Worm (Caenorhabditis elegans) whole organism, mixed stage, embryonic: Measurements from ENCODE around the gene T23E1.3.
A peak's percentile ranks its signal among the peaks of the same experiment; 100 is the strongest.
"Not testable (repeated sequence)": the region's sequence is repeated elsewhere in the genome, so short reads cannot be mapped to it uniquely, and the experiment has no call there.

ENCODE experiments used
- M03D4.4 ChIP-seq: sonication (generic microtip); optimal IDR thresholded peaks from 2 replicates; lab custom pipeline; 2017; ENCODE audit warnings: mild to moderate bottlenecking, missing genetic modification characterization, missing compliant biosample characterization
- bed-3 ChIP-seq: fragments of 200-800 bp; sonication (Bioruptor generic); optimal IDR thresholded peaks from 3 replicates; lab custom pipeline; 2018; ENCODE audit warnings: mild to moderate bottlenecking, missing genetic modification characterization, moderate library complexity, missing compliant biosample characterization
- blmp-1 ChIP-seq: fragments of 150-350 bp; optimal IDR thresholded peaks from 2 replicates; lab custom pipeline; 2014; ENCODE audit warnings: missing biosample characterization, missing genetic modification characterization
- ceh-43 ChIP-seq: fragments of 200-800 bp; sonication (Bioruptor generic); optimal IDR thresholded peaks from 2 replicates; lab custom pipeline; 2018; ENCODE audit warnings: mild to moderate bottlenecking, missing genetic modification characterization, moderate library complexity, missing compliant biosample characterization
- ceh-83 ChIP-seq: fragments of 200-800 bp; sonication (Bioruptor generic); optimal IDR thresholded peaks from 2 replicates; lab custom pipeline; 2018; ENCODE audit warnings: mild to moderate bottlenecking, missing genetic modification characterization, missing compliant biosample characterization
- ces-1 ChIP-seq: fragments of 150-350 bp; optimal IDR thresholded peaks from 2 replicates; lab custom pipeline; 2014; ENCODE audit warnings: missing biosample characterization, missing genetic modification reagents, missing genetic modification characterization
- cnd-1 ChIP-seq: fragments of 200-800 bp; sonication (Bioruptor generic); optimal IDR thresholded peaks from 2 replicates; lab custom pipeline; 2018; ENCODE audit warnings: mild to moderate bottlenecking, missing genetic modification characterization, missing compliant biosample characterization
- drap-1 ChIP-seq: fragments of 200-800 bp; sonication (Bioruptor generic); optimal IDR thresholded peaks from 3 replicates; lab custom pipeline; 2018; ENCODE audit warnings: mild to moderate bottlenecking, missing genetic modification characterization, missing compliant biosample characterization
- elt-1 ChIP-seq: sonication (generic microtip); optimal IDR thresholded peaks from 2 replicates; lab custom pipeline; 2017; ENCODE audit warnings: missing genetic modification characterization, mild to moderate bottlenecking, missing compliant biosample characterization, antibody characterized with exemption, moderate library complexity, borderline replicate concordance; ENCODE audit not compliant: insufficient read depth
- elt-3 ChIP-seq: fragments of 150-350 bp; optimal IDR thresholded peaks from 2 replicates; lab custom pipeline; 2014; ENCODE audit warnings: missing biosample characterization, missing genetic modification characterization
- flh-1 ChIP-seq: fragments of 200-800 bp; sonication (Bioruptor generic); optimal IDR thresholded peaks from 2 replicates; lab custom pipeline; 2018; ENCODE audit warnings: mild to moderate bottlenecking, missing genetic modification characterization, moderate library complexity, missing compliant biosample characterization
- ham-2 ChIP-seq: fragments of 200-800 bp; sonication (Bioruptor generic); optimal IDR thresholded peaks from 2 replicates; lab custom pipeline; 2018; ENCODE audit warnings: mild to moderate bottlenecking, missing genetic modification characterization, missing compliant biosample characterization
- hlh-1 ChIP-seq: fragments of 150-350 bp; optimal IDR thresholded peaks from 2 replicates; lab custom pipeline; 2014; ENCODE audit warnings: missing biosample characterization, missing genetic modification reagents, missing genetic modification characterization
- lin-13 ChIP-seq: fragments of 150-350 bp; optimal IDR thresholded peaks from 2 replicates; lab custom pipeline; 2014; ENCODE audit warnings: missing biosample characterization, missing genetic modification characterization
- lin-32 ChIP-seq: fragments of 200-800 bp; sonication (Bioruptor generic); optimal IDR thresholded peaks from 2 replicates; lab custom pipeline; 2018; ENCODE audit warnings: mild to moderate bottlenecking, missing genetic modification characterization, missing compliant biosample characterization
- mab-5 ChIP-seq: fragments of 150-350 bp; optimal IDR thresholded peaks from 2 replicates; lab custom pipeline; 2014; ENCODE audit warnings: missing biosample characterization, missing genetic modification characterization
- mls-2 ChIP-seq: sonication (generic microtip); optimal IDR thresholded peaks from 2 replicates; lab custom pipeline; 2016; ENCODE audit warnings: mild to moderate bottlenecking, missing genetic modification characterization, moderate library complexity, missing compliant biosample characterization
- nhr-12 ChIP-seq: fragments of 150-350 bp; optimal IDR thresholded peaks from 2 replicates; lab custom pipeline; 2014; ENCODE audit warnings: missing biosample characterization, missing genetic modification characterization
- nhr-2 ChIP-seq: fragments of 150-350 bp; optimal IDR thresholded peaks from 2 replicates; lab custom pipeline; 2014; ENCODE audit warnings: missing biosample characterization, missing genetic modification characterization
- nhr-237 ChIP-seq: fragments of 150-350 bp; optimal IDR thresholded peaks from 2 replicates; lab custom pipeline; 2014; ENCODE audit warnings: missing biosample characterization, missing genetic modification characterization
- nhr-28 ChIP-seq: fragments of 150-350 bp; optimal IDR thresholded peaks from 2 replicates; lab custom pipeline; 2014; ENCODE audit warnings: missing biosample characterization, missing genetic modification characterization
- nhr-76 ChIP-seq: sonication (generic microtip); optimal IDR thresholded peaks from 2 replicates; lab custom pipeline; 2017; ENCODE audit warnings: missing biosample characterization, missing genetic modification characterization
- pha-4 ChIP-seq: fragments of 150-350 bp; optimal IDR thresholded peaks from 2 replicates; lab custom pipeline; 2018; ENCODE audit warnings: missing biosample characterization, missing genetic modification reagents, missing genetic modification characterization
- sem-2 ChIP-seq: fragments of 200-800 bp; sonication (Bioruptor generic); optimal IDR thresholded peaks from 2 replicates; lab custom pipeline; 2018; ENCODE audit warnings: mild to moderate bottlenecking, missing genetic modification characterization, missing compliant biosample characterization
- snpc-4 ChIP-seq: fragments of 150-350 bp; optimal IDR thresholded peaks from 2 replicates; lab custom pipeline; 2014; ENCODE audit warnings: missing biosample characterization, missing genetic modification characterization
- sptf-1 ChIP-seq: sonication (generic microtip); optimal IDR thresholded peaks from 2 replicates; lab custom pipeline; 2017; ENCODE audit warnings: mild to moderate bottlenecking, missing genetic modification characterization, moderate library complexity, missing compliant biosample characterization
- tbx-8 ChIP-seq: fragments of 200-800 bp; sonication (Bioruptor generic); optimal IDR thresholded peaks from 2 replicates; lab custom pipeline; 2018; ENCODE audit warnings: mild to moderate bottlenecking, missing genetic modification characterization, moderate library complexity, missing compliant biosample characterization
- unc-120 ChIP-seq: sonication (generic microtip); optimal IDR thresholded peaks from 2 replicates; lab custom pipeline; 2017; ENCODE audit warnings: missing genetic modification characterization, missing compliant biosample characterization; ENCODE audit not compliant: poor library complexity, severe bottlenecking
- unc-39 ChIP-seq: fragments of 150-350 bp; optimal IDR thresholded peaks from 2 replicates; lab custom pipeline; 2014; ENCODE audit warnings: missing biosample characterization, missing genetic modification characterization
- unc-62 ChIP-seq: fragments of 150-350 bp; optimal IDR thresholded peaks from 2 replicates; lab custom pipeline; 2014; ENCODE audit warnings: missing biosample characterization, missing genetic modification reagents, missing genetic modification characterization
- ztf-11 ChIP-seq: fragments of 150-350 bp; optimal IDR thresholded peaks from 2 replicates; lab custom pipeline; 2014; ENCODE audit warnings: missing biosample characterization, missing genetic modification characterization

T23E1.3 gene

DNA sequence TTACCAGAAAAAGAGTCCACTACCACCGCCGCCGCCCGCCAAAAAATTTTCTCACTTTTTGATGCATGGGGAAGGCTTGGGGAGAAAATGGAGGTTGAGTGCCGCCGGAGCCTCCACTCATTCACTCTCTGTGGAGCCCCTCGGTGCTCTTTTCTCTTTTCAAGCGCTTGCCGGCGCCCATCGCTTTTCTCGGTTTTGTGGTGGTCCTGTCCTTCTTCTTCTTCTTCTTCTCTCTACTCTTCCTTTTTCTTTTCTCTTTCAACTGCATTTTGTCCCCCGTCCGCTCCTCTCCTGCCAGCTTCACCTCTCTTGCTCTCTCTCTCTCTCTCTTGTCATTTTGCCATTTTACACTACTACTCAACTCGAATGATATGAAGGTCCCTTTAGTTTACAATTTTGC is 17.9 kb downstream of the T23E1.3 start:
- TF ChIP-seq sptf-1 (peak; percentile 4), unc-39 (tag; lab: Kevin White, UChicago) (no peak), ces-1 (peak; percentile 8), bed-3 (GFP tag; lab: Kevin White, UChicago) (no peak), drap-1 (GFP tag; lab: Kevin White, UChicago) (no peak), ceh-43 (GFP tag; lab: Kevin White, UChicago) (no peak), unc-62 (GFP tag; lab: Kevin White, UChicago) (peak; percentile 8), nhr-2 (tag; lab: Kevin White, UChicago) (no peak), hlh-1 (tag; lab: Kevin White, UChicago) (peak; percentile 41), elt-1 (tag; lab: Kevin White, UChicago) (no peak), nhr-12 (tag; lab: Kevin White, UChicago) (no peak), flh-1 (GFP tag; lab: Kevin White, UChicago) (no peak), unc-120 (tag; lab: Kevin White, UChicago) (peak; percentile 63), ceh-83 (GFP tag; lab: Kevin White, UChicago) (no peak), tbx-8 (GFP tag; lab: Kevin White, UChicago) (no peak), nhr-76 (no peak), ztf-11 (no peak)

DNA sequence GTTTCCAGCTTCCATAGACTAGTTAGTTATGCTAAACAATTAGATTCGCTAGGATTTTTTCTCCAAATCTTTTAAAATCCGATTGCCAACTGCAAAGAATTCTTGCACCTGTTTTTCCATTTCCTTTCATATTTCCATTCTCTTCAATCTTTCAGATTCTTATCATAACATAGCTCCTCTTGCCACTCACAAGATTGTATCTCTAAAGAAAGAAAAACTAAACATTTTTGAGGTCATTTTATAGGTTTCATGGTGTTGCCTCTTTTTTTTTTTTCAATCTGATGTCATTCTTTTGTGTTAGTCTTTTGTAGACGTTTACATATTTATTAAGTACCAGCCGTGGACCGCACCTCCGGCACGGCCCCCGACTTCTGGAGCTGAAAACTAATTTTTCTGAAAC is 19.7 kb downstream of the T23E1.3 start:
- TF ChIP-seq cnd-1 (tag; lab: Kevin White, UChicago) = no peak
- TF ChIP-seq sptf-1 = peak; percentile 5

DNA sequence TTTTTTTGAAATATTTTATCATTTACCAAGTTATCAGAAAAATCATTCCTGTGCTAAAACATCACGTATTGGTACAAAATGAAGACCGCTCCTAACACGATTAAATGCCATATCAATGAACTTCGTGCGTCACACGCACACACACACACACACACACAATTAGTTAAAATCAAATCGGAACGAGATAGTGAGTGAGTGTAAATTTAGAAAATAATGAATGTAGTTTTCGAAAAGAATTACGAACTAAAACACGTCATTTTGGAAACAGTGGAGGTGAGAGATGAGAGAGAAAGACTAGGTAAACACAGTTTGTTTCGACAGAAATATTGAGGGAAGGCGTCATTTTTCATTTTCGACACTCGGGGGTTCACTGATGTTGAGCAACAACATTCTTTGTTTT is 21.2 kb downstream of the T23E1.3 start:
- TF ChIP-seq cnd-1 (tag; lab: Kevin White, UChicago) = no peak
- no peak for TF ChIP-seq nhr-28 (tag; lab: Kevin White, UChicago)
- no peak for TF ChIP-seq nhr-76
- TF ChIP-seq elt-3 (tag; lab: Kevin White, UChicago) = no peak
- no peak for TF ChIP-seq ceh-83 (GFP tag; lab: Kevin White, UChicago)
- TF ChIP-seq drap-1 (GFP tag; lab: Kevin White, UChicago) = no peak
- no peak for TF ChIP-seq unc-62 (GFP tag; lab: Kevin White, UChicago)
- no peak for TF ChIP-seq nhr-237
- no peak for TF ChIP-seq elt-1 (tag; lab: Kevin White, UChicago)
- TF ChIP-seq nhr-2 (tag; lab: Kevin White, UChicago) = no peak
- TF ChIP-seq sem-2 (GFP tag; lab: Kevin White, UChicago) = no peak
- TF ChIP-seq ham-2 = no peak
- no peak for TF ChIP-seq ztf-11
- TF ChIP-seq M03D4.4 = no peak
- no peak for TF ChIP-seq snpc-4 (tag; lab: Kevin White, UChicago)
- TF ChIP-seq mls-2 = no peak
- TF ChIP-seq nhr-12 (tag; lab: Kevin White, UChicago) = no peak
- no peak for TF ChIP-seq lin-32 (GFP tag; lab: Kevin White, UChicago)
- no peak for TF ChIP-seq ces-1

DNA sequence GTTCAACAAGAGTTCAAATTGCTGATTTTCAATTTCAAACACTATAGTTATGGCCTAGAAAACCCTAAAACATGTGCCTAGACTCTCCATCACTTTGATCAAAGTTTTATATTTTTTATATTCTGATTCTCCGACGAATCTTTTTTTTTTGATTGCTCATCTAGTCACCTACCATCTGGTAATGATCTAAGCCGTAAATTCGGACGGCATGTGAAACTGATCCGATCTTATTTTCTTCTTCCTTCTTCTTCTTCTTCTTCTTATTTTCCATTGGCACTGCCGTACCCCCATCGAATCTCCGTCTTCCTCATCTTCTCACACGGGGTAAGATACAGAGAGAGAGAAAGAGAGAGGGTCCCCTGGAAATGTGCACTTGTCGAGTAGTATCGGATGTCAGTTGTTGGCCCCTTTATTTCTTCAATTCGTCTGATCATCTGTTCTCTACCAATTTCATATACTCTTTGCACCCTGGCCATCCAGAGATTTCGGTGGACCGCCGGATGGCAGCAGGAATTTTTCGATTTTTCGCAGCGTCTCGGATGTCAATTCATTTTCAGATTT is 23.0 kb downstream of the T23E1.3 start:
- TF ChIP-seq hlh-1 (tag; lab: Kevin White, UChicago) = peak; percentile 93
- no peak for TF ChIP-seq flh-1 (GFP tag; lab: Kevin White, UChicago)
- no peak for TF ChIP-seq nhr-12 (tag; lab: Kevin White, UChicago)
- TF ChIP-seq pha-4 (tag; lab: Kevin White, UChicago) = no peak
- peak; percentile 49 for TF ChIP-seq unc-62 (GFP tag; lab: Kevin White, UChicago)
- no peak for TF ChIP-seq cnd-1 (tag; lab: Kevin White, UChicago)
- no peak for TF ChIP-seq lin-13
- no peak for TF ChIP-seq mab-5 (tag; lab: Kevin White, UChicago)
- no peak for TF ChIP-seq nhr-76
- no peak for TF ChIP-seq bed-3 (GFP tag; lab: Kevin White, UChicago)
- no peak for TF ChIP-seq elt-1 (tag; lab: Kevin White, UChicago)
- TF ChIP-seq blmp-1 = no peak
- peak; percentile 79 for TF ChIP-seq unc-120 (tag; lab: Kevin White, UChicago)

DNA sequence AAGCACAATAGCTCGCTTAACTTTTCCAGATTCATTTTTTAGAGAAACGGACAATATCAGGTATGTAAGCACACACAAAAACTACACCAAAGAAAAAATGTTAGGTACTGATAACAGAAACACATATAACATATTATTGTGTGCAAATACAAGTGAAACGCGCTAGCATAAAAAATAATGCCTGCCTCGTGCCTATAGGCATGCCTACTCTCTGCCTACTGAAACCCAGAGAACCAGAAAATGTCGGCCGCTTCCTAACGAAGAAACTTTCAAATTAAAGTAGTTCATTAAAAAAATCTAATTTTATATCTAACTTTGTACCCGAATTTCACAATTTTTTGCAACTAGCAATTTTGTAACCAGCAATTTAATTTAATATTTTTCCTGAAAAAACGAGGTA is 26.8 kb downstream of the T23E1.3 start, which contains the start of gene Y67D8B.1:
Y67D8B.1 (minus strand) TSS at position 101 of the 400 bp plus-strand sequence.
- TF ChIP-seq drap-1 (GFP tag; lab: Kevin White, UChicago); nhr-28 (tag; lab: Kevin White, UChicago); ceh-43 (GFP tag; lab: Kevin White, UChicago): not testable (repeated sequence)
- TF ChIP-seq, all 35 proteins: peak for 0; not testable (repeated sequence) for 35
